Worm (Caenorhabditis elegans) whole organism, L1 larva: ENCODE data around the gene his-8.
A peak's percentile ranks its signal among the peaks of the same experiment; 100 is the strongest.

Experiments used
- C04F5.9 ChIP-seq: sonication (generic microtip); optimal IDR thresholded peaks from 2 replicates; lab custom pipeline; 2016; ENCODE audit warnings: missing genetic modification characterization, missing compliant biosample characterization
- C16A3.4 ChIP-seq: fragments of 150-350 bp; optimal IDR thresholded peaks from 2 replicates; lab custom pipeline; 2014; ENCODE audit warnings: missing biosample characterization, missing genetic modification characterization
- F16B12.6 ChIP-seq: fragments of 150-350 bp; optimal IDR thresholded peaks from 2 replicates; lab custom pipeline; 2014; ENCODE audit warnings: missing biosample characterization, missing genetic modification characterization
- Y116A8C.19 ChIP-seq: sonication (generic microtip); optimal IDR thresholded peaks from 2 replicates; lab custom pipeline; 2016; ENCODE audit warnings: missing compliant biosample characterization, missing genetic modification characterization, borderline replicate concordance
- aha-1 ChIP-seq: fragments of 150-350 bp; optimal IDR thresholded peaks from 2 replicates; lab custom pipeline; 2014; ENCODE audit warnings: missing biosample characterization, missing genetic modification characterization
- ceh-63 ChIP-seq: fragments of 200-800 bp; sonication (Bioruptor generic); optimal IDR thresholded peaks from 2 replicates; lab custom pipeline; 2018; ENCODE audit warnings: mild to moderate bottlenecking, missing genetic modification characterization, missing compliant biosample characterization
- ceh-8 ChIP-seq: fragments of 200-800 bp; sonication (Bioruptor generic); optimal IDR thresholded peaks from 2 replicates; lab custom pipeline; 2018; ENCODE audit warnings: mild to moderate bottlenecking, missing genetic modification characterization, moderate library complexity, missing compliant biosample characterization
- ceh-88 ChIP-seq: fragments of 200-800 bp; sonication (Bioruptor generic); IDR thresholded peaks from 2 replicates; pipeline ENCODE4 v1.3.6; 2022; ENCODE audit warnings: missing genetic modification characterization, missing compliant biosample characterization
- ceh-90 ChIP-seq: sonication (generic microtip); optimal IDR thresholded peaks from 2 replicates; lab custom pipeline; 2016; ENCODE audit warnings: missing genetic modification characterization, missing compliant biosample characterization
- efl-3 ChIP-seq: fragments of 200-800 bp; sonication (Bioruptor generic); optimal IDR thresholded peaks from 2 replicates; lab custom pipeline; 2018; ENCODE audit warnings: mild to moderate bottlenecking, missing genetic modification characterization, missing compliant biosample characterization
- egl-13 ChIP-seq: sonication (generic microtip); optimal IDR thresholded peaks from 2 replicates; lab custom pipeline; 2016; ENCODE audit warnings: missing genotype, missing genetic modification reagents, missing genetic modification characterization, missing compliant biosample characterization
- elt-2 ChIP-seq: sonication (generic microtip); optimal IDR thresholded peaks from 2 replicates; lab custom pipeline; 2016; ENCODE audit warnings: missing genetic modification characterization, mild to moderate bottlenecking, inconsistent platforms, missing compliant biosample characterization, missing genetic modification reagents
- ets-5 ChIP-seq: fragments of 200-800 bp; sonication (Bioruptor generic); IDR thresholded peaks from 2 replicates; pipeline ENCODE4 v1.3.6; 2022; ENCODE audit warnings: missing genetic modification characterization, missing compliant biosample characterization
- fkh-10 ChIP-seq: sonication (generic microtip); optimal IDR thresholded peaks from 2 replicates; lab custom pipeline; 2017; ENCODE audit warnings: missing biosample characterization, missing genetic modification reagents, missing genetic modification characterization
- grh-1 ChIP-seq: fragments of 200-800 bp; sonication (Bioruptor generic); IDR thresholded peaks from 2 replicates; pipeline ENCODE4 v1.3.6; 2022; ENCODE audit warnings: missing genetic modification reagents, missing genetic modification characterization, missing compliant biosample characterization
- hlh-17 ChIP-seq: fragments of 200-800 bp; sonication (Bioruptor generic); optimal IDR thresholded peaks from 2 replicates; lab custom pipeline; 2018; ENCODE audit warnings: missing genetic modification characterization, mild to moderate bottlenecking, missing compliant biosample characterization, moderate library complexity, borderline replicate concordance
- irx-1 ChIP-seq: sonication (generic microtip); optimal IDR thresholded peaks from 2 replicates; lab custom pipeline; 2016; ENCODE audit warnings: missing genetic modification characterization, missing compliant biosample characterization
- jun-1 ChIP-seq: fragments of 150-350 bp; optimal IDR thresholded peaks from 2 replicates; lab custom pipeline; 2014; ENCODE audit warnings: missing biosample characterization, missing genetic modification reagents, missing genetic modification characterization
- lin-35 ChIP-seq, 2 experiments: fragments of 150-350 bp; optimal IDR thresholded peaks; 2 replicates each; lab custom pipeline; 2014; ENCODE audit warnings: missing biosample characterization in 2 of 2, missing genetic modification characterization in 2 of 2, missing genetic modification reagents in 2 of 2
- lin-39 ChIP-seq: fragments of 150-350 bp; optimal IDR thresholded peaks from 2 replicates; lab custom pipeline; 2014; ENCODE audit warnings: missing biosample characterization, missing genetic modification reagents, missing genetic modification characterization
- lir-3 ChIP-seq: sonication (generic microtip); optimal IDR thresholded peaks from 2 replicates; lab custom pipeline; 2016; ENCODE audit warnings: mild to moderate bottlenecking, missing genetic modification characterization, moderate library complexity, missing compliant biosample characterization; ENCODE audit not compliant: poor library complexity
- lsy-2 ChIP-seq, 2 experiments: fragments of 150-350 bp; optimal IDR thresholded peaks; 2 replicates each; lab custom pipeline; 2014; ENCODE audit warnings: missing biosample characterization in 2 of 2, missing genetic modification characterization in 2 of 2
- mef-2 ChIP-seq: fragments of 150-350 bp; optimal IDR thresholded peaks from 2 replicates; lab custom pipeline; 2014; ENCODE audit warnings: missing biosample characterization, missing genetic modification characterization
- mep-1 ChIP-seq: fragments of 150-350 bp; optimal IDR thresholded peaks from 2 replicates; lab custom pipeline; 2014; ENCODE audit warnings: missing biosample characterization, missing genetic modification characterization
- nhr-12 ChIP-seq: sonication (generic microtip); optimal IDR thresholded peaks from 2 replicates; lab custom pipeline; 2017; ENCODE audit warnings: missing biosample characterization, missing genetic modification characterization
- nhr-28 ChIP-seq: fragments of 150-350 bp; optimal IDR thresholded peaks from 2 replicates; lab custom pipeline; 2014; ENCODE audit warnings: missing biosample characterization, missing genetic modification characterization
- nhr-71 ChIP-seq: sonication (generic microtip); optimal IDR thresholded peaks from 2 replicates; lab custom pipeline; 2016; ENCODE audit warnings: mild to moderate bottlenecking, missing genetic modification characterization, moderate library complexity, missing compliant biosample characterization
- nhr-76 ChIP-seq: sonication (generic microtip); optimal IDR thresholded peaks from 2 replicates; lab custom pipeline; 2017; ENCODE audit warnings: missing biosample characterization, missing genetic modification characterization
- nhr-84 ChIP-seq: sonication (generic microtip); optimal IDR thresholded peaks from 2 replicates; lab custom pipeline; 2017; ENCODE audit warnings: missing biosample characterization, missing genetic modification characterization
- nhr-85 ChIP-seq: sonication (generic microtip); peaks from one replicate; lab custom pipeline; 2016; ENCODE audit warnings: missing genetic modification characterization, inconsistent platforms, missing compliant biosample characterization
- pax-3 ChIP-seq: fragments of 200-800 bp; sonication (Bioruptor generic); optimal IDR thresholded peaks from 2 replicates; lab custom pipeline; 2018; ENCODE audit warnings: mild to moderate bottlenecking, missing genetic modification characterization, moderate library complexity, missing compliant biosample characterization
- pqm-1 ChIP-seq: sonication (generic microtip); optimal IDR thresholded peaks from 3 replicates; lab custom pipeline; 2017; ENCODE audit warnings: missing biosample characterization, missing genetic modification characterization
- rnt-1 ChIP-seq: sonication (generic microtip); optimal IDR thresholded peaks from 2 replicates; lab custom pipeline; 2016; ENCODE audit warnings: mild to moderate bottlenecking, missing genetic modification characterization, moderate library complexity, missing compliant biosample characterization
- skn-1 ChIP-seq: fragments of 150-350 bp; optimal IDR thresholded peaks from 2 replicates; lab custom pipeline; 2014; ENCODE audit warnings: missing biosample characterization, missing genetic modification characterization
- snpc-4 ChIP-seq: fragments of 150-350 bp; optimal IDR thresholded peaks from 2 replicates; lab custom pipeline; 2014; ENCODE audit warnings: missing biosample characterization, missing genetic modification characterization
- sptf-1 ChIP-seq: fragments of 150-350 bp; optimal IDR thresholded peaks from 2 replicates; lab custom pipeline; 2014; ENCODE audit warnings: missing biosample characterization, missing genetic modification characterization
- swsn-7 ChIP-seq: sonication (generic microtip); optimal IDR thresholded peaks from 2 replicates; lab custom pipeline; 2016; ENCODE audit warnings: missing genetic modification characterization, missing compliant biosample characterization
- unc-30 ChIP-seq: sonication (generic microtip); optimal IDR thresholded peaks from 2 replicates; lab custom pipeline; 2017; ENCODE audit warnings: missing biosample characterization, missing genetic modification characterization
- unc-86 ChIP-seq: sonication (generic microtip); optimal IDR thresholded peaks from 2 replicates; lab custom pipeline; 2016; ENCODE audit warnings: missing genetic modification characterization, missing compliant biosample characterization
- vab-15 ChIP-seq: sonication (generic microtip); optimal IDR thresholded peaks from 2 replicates; lab custom pipeline; 2017; ENCODE audit warnings: missing genotype, mild to moderate bottlenecking, missing genetic modification characterization, missing compliant biosample characterization
- zip-4 ChIP-seq: fragments of 200-800 bp; sonication (Bioruptor generic); optimal IDR thresholded peaks from 2 replicates; lab custom pipeline; 2018; ENCODE audit warnings: mild to moderate bottlenecking, missing genetic modification characterization, moderate library complexity, missing compliant biosample characterization

The his-8 gene

DNA sequence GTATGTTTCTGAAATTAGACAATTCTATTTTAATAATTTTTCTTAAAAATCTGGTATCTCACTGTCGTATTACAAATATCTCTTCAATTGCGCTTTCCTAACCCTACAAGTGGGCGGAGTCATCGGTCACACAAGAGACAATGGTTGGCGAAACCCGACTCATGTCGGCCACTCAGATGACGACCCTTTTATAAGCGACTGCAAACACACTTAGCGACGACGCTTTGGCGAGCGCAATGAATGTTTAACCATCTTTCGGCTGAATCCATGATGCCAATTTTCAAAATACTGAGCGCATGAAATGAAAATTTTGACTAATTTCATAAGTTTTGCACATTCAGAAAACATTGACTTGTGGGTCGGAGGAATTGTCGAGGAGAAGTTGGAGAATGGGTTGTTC lies 32.5 kb downstream of the his-8 start (continued):
- peak; percentile 85 for TF ChIP-seq ceh-88 (GFP tag; lab: Robert Waterston, UW)
- peak; percentile 55 for TF ChIP-seq F16B12.6 (tag; lab: Kevin White, UChicago)
- peak; percentile 99 for TF ChIP-seq efl-3
- peak; percentile 59 for TF ChIP-seq ceh-90 (tag; lab: Kevin White, UChicago)
- peak; percentile 87 for TF ChIP-seq lir-3 (tag; lab: Kevin White, UChicago)
- TF ChIP-seq mep-1 (tag; lab: Kevin White, UChicago) = peak; percentile 93
- TF ChIP-seq nhr-12 = peak; percentile 39
- TF ChIP-seq Y116A8C.19 (tag; lab: Kevin White, UChicago) = peak; percentile 35
- peak; percentile 68 for TF ChIP-seq C04F5.9 (tag; lab: Kevin White, UChicago)
- no peak for TF ChIP-seq sptf-1
- TF ChIP-seq ceh-63 (GFP tag; lab: Kevin White, UChicago) = peak; percentile 2
- peak; percentile 79 for TF ChIP-seq mef-2 (tag; lab: Kevin White, UChicago)
- peak; percentile 92 for TF ChIP-seq elt-2 (tag; lab: Kevin White, UChicago)
- peak; percentile 95 for TF ChIP-seq nhr-76 (tag; lab: Kevin White, UChicago)
- peak; percentile 70 to 83 for TF ChIP-seq lin-35 (GFP tag; optimal IDR thresholded peaks at IDR 0.05; lab: Kevin White, UChicago)
- TF ChIP-seq hlh-17 (GFP tag; lab: Kevin White, UChicago) = peak; percentile 69
- TF ChIP-seq fkh-10 (GFP tag; lab: Kevin White, UChicago) = peak; percentile 55
- TF ChIP-seq ceh-8 (GFP tag; lab: Kevin White, UChicago) = peak; percentile 96
- peak; percentile 94 for TF ChIP-seq swsn-7
- peak; percentile 79 for TF ChIP-seq nhr-84 (tag; lab: Kevin White, UChicago)
- peak; percentile 90 for TF ChIP-seq lin-39 (tag; lab: Kevin White, UChicago)
- TF ChIP-seq jun-1 = peak; percentile 87
- peak; percentile 100 for TF ChIP-seq snpc-4 (tag; lab: Kevin White, UChicago)
- TF ChIP-seq unc-86 (tag; lab: Kevin White, UChicago) = peak; percentile 89
- TF ChIP-seq irx-1 (tag; lab: Kevin White, UChicago) = peak; percentile 91
- TF ChIP-seq ets-5 (GFP tag; lab: Robert Waterston, UW) = 0 out of 2 replicates have a peak, but pooled peaks have one; percentile 20
- peak; percentile 95 for TF ChIP-seq nhr-85 (tag; lab: Kevin White, UChicago)
- peak; percentile 89 for TF ChIP-seq egl-13 (tag; lab: Kevin White, UChicago)
- peak; percentile 94 for TF ChIP-seq nhr-71 (tag; lab: Kevin White, UChicago)
- TF ChIP-seq lsy-2 (tag; optimal IDR thresholded peaks at IDR 0.05; lab: Kevin White, UChicago) = peak; percentile 68 to 88
- peak; percentile 97 for TF ChIP-seq rnt-1 (tag; lab: Kevin White, UChicago)
- TF ChIP-seq skn-1 (tag; lab: Kevin White, UChicago) = peak; percentile 62

DNA sequence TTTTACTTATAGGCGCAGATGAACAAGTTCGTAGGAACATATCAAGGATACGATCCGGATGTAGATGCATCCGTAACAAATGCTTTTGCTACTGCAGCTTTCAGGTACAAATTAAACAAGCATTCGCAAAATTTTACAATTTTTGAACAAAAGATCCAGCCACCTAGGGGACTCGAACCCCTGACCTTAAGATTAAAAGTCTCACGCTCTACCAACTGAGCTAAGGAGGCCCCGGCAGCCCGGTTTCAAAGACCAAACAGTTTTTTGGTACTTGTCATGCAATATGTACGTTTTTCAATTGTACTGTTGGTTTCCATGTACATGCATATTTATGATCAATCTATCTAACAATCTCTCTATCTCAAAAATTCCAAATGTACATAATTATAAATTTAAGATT lies 33.5 kb downstream of the his-8 start:
- TF ChIP-seq pqm-1 (tag; lab: Kevin White, UChicago) (no peak), rnt-1 (tag; lab: Kevin White, UChicago) (no peak), aha-1 (tag; lab: Kevin White, UChicago) (no peak), zip-4 (GFP tag; lab: Kevin White, UChicago) (no peak), grh-1 (no peak), nhr-71 (tag; lab: Kevin White, UChicago) (no peak), nhr-28 (tag; lab: Kevin White, UChicago) (no peak), C16A3.4 (tag; lab: Kevin White, UChicago) (no peak), unc-30 (tag; lab: Kevin White, UChicago) (no peak), vab-15 (tag; lab: Kevin White, UChicago) (no peak), pax-3 (no peak)
- TF ChIP-seq, all 84 proteins: peak for 0
